Fruit fly (Drosophila melanogaster) whole organism, embryonic: ENCODE measurements around the gene CG42819.

Source experiments
- Ada2b ChIP-seq: fragments of 200-800 bp; sonication (Bioruptor generic); IDR thresholded peaks from 2 replicates; pipeline ENCODE4 v1.3.6; 2022; ENCODE audit warnings: missing biosample characterization, missing genetic modification characterization
- Asciz ChIP-seq: fragments of 200-800 bp; sonication (Bioruptor generic); optimal IDR thresholded peaks from 2 replicates; lab custom pipeline; 2017; ENCODE audit warnings: missing biosample characterization, mild to moderate bottlenecking, missing genetic modification characterization, missing genetic modification reagents
- CG10366 ChIP-seq: fragments of 200-800 bp; sonication (Bioruptor generic); IDR thresholded peaks from 2 replicates; pipeline ENCODE4 v1.3.6; 2022; ENCODE audit warnings: missing biosample characterization, missing genetic modification characterization
- CG12299 ChIP-seq: fragments of 200-800 bp; sonication (Bioruptor generic); optimal IDR thresholded peaks from 2 replicates; lab custom pipeline; 2018; ENCODE audit warnings: missing biosample characterization, mild to moderate bottlenecking, missing genetic modification characterization
- CG13123 ChIP-seq: fragments of 200-800 bp; sonication (Bioruptor generic); optimal IDR thresholded peaks from 2 replicates; lab custom pipeline; 2016; ENCODE audit warnings: missing biosample characterization, missing genetic modification characterization
- CG13624 ChIP-seq: fragments of 200-800 bp; sonication (Bioruptor generic); optimal IDR thresholded peaks from 2 replicates; lab custom pipeline; 2016; ENCODE audit warnings: missing biosample characterization, missing genetic modification characterization
- CG14441 ChIP-seq: fragments of 200-800 bp; sonication (Bioruptor generic); IDR thresholded peaks from 2 replicates; pipeline ENCODE4 v1.3.6; 2022; ENCODE audit warnings: missing biosample characterization, missing genetic modification characterization
- CG14710 ChIP-seq: fragments of 200-800 bp; sonication (Bioruptor generic); optimal IDR thresholded peaks from 3 replicates; lab custom pipeline; 2019; ENCODE audit warnings: missing biosample characterization, mild to moderate bottlenecking, missing genetic modification characterization, moderate library complexity
- CG1647 ChIP-seq: fragments of 200-800 bp; sonication (Bioruptor generic); optimal IDR thresholded peaks from 3 replicates; lab custom pipeline; 2016; ENCODE audit warnings: missing biosample characterization, missing genetic modification characterization
- CG16779 ChIP-seq: fragments of 200-800 bp; sonication (Bioruptor generic); IDR thresholded peaks from 2 replicates; pipeline ENCODE4 v1.3.6; 2022; ENCODE audit warnings: missing biosample characterization, missing genetic modification characterization
- CG16815 ChIP-seq: fragments of 200-800 bp; sonication (Bioruptor generic); optimal IDR thresholded peaks from 3 replicates; lab custom pipeline; 2017; ENCODE audit warnings: missing biosample characterization, mild to moderate bottlenecking, missing genetic modification characterization
- CG18619 ChIP-seq: fragments of 200-800 bp; sonication (Bioruptor generic); optimal IDR thresholded peaks from 3 replicates; lab custom pipeline; 2017; ENCODE audit warnings: missing biosample characterization, mild to moderate bottlenecking, missing genetic modification characterization
- CG31224 ChIP-seq: fragments of 200-800 bp; sonication (Bioruptor generic); IDR thresholded peaks from 2 replicates; pipeline ENCODE4 v1.3.6; 2022; ENCODE audit warnings: missing biosample characterization, missing genetic modification characterization
- CG31365 ChIP-seq: fragments of 200-800 bp; sonication (Bioruptor generic); optimal IDR thresholded peaks from 2 replicates; lab custom pipeline; 2018; ENCODE audit warnings: missing biosample characterization, mild to moderate bottlenecking, missing genetic modification characterization
- CG33213 ChIP-seq: fragments of 200-800 bp; sonication (Bioruptor generic); optimal IDR thresholded peaks from 3 replicates; lab custom pipeline; 2016; ENCODE audit warnings: missing biosample characterization, missing genetic modification characterization
- CG3407 ChIP-seq: fragments of 200-800 bp; sonication (Bioruptor generic); optimal IDR thresholded peaks from 2 replicates; lab custom pipeline; 2018; ENCODE audit warnings: missing biosample characterization, mild to moderate bottlenecking, missing genetic modification characterization
- CG42726 ChIP-seq: fragments of 200-800 bp; sonication (Bioruptor generic); IDR thresholded peaks from 2 replicates; pipeline ENCODE4 v1.3.6; 2022; ENCODE audit warnings: missing biosample characterization, missing genetic modification characterization; ENCODE audit not compliant: partially characterized antibody
- CG6854 ChIP-seq: fragments of 200-800 bp; sonication (Bioruptor generic); optimal IDR thresholded peaks from 3 replicates; lab custom pipeline; 2017; ENCODE audit warnings: missing biosample characterization, mild to moderate bottlenecking, missing genetic modification characterization
- CG7556 ChIP-seq: fragments of 200-800 bp; sonication (Bioruptor generic); optimal IDR thresholded peaks from 2 replicates; lab custom pipeline; 2017; ENCODE audit warnings: missing biosample characterization, mild to moderate bottlenecking, missing genetic modification characterization
- CG7839 ChIP-seq: fragments of 200-800 bp; sonication (Bioruptor generic); optimal IDR thresholded peaks from 3 replicates; lab custom pipeline; 2018; ENCODE audit warnings: missing biosample characterization, mild to moderate bottlenecking, missing genetic modification characterization, moderate library complexity
- Hr39 ChIP-seq: fragments of >200 bp; optimal IDR thresholded peaks from 2 replicates; lab custom pipeline; 2017
- Jarid2 ChIP-seq: fragments of 200-800 bp; sonication (Bioruptor generic); optimal IDR thresholded peaks from 3 replicates; lab custom pipeline; 2017; ENCODE audit warnings: mild to moderate bottlenecking, missing biosample characterization, missing genetic modification reagents, missing genetic modification characterization
- Med ChIP-seq: fragments of 200-800 bp; sonication (Bioruptor generic); peaks from one replicate; lab custom pipeline; 2016; ENCODE audit warnings: missing biosample characterization, missing genetic modification characterization, mild to moderate bottlenecking, inconsistent platforms, moderate library complexity
- Myb ChIP-seq: fragments of 200-800 bp; sonication (Bioruptor generic); optimal IDR thresholded peaks from 2 replicates; lab custom pipeline; 2016; ENCODE audit warnings: missing biosample characterization, missing genetic modification characterization
- NFAT ChIP-seq: fragments of 200-800 bp; sonication (Bioruptor generic); IDR thresholded peaks from 2 replicates; pipeline ENCODE4 v1.3.6; 2022; ENCODE audit warnings: missing biosample characterization, missing genetic modification characterization
- Neu2 ChIP-seq: fragments of 200-800 bp; sonication (Bioruptor generic); optimal IDR thresholded peaks from 3 replicates; lab custom pipeline; 2016; ENCODE audit warnings: missing biosample characterization, missing genetic modification characterization, borderline replicate concordance
- Six4 ChIP-seq: fragments of 200-800 bp; sonication (Bioruptor generic); optimal IDR thresholded peaks from 2 replicates; lab custom pipeline; 2016; ENCODE audit warnings: missing biosample characterization, missing genetic modification characterization
- Ssrp ChIP-seq: fragments of 200-800 bp; sonication (Bioruptor generic); optimal IDR thresholded peaks from 2 replicates; lab custom pipeline; 2018; ENCODE audit warnings: missing biosample characterization, mild to moderate bottlenecking, missing genetic modification characterization, moderate library complexity
- Vsx1 ChIP-seq: fragments of 200-800 bp; sonication (Bioruptor generic); optimal IDR thresholded peaks from 2 replicates; lab custom pipeline; 2017; ENCODE audit warnings: missing biosample characterization, mild to moderate bottlenecking, missing genetic modification characterization, missing genetic modification reagents
- ac ChIP-seq: fragments of 200-800 bp; sonication (Bioruptor generic); optimal IDR thresholded peaks from 3 replicates; lab custom pipeline; 2017; ENCODE audit warnings: missing biosample characterization, mild to moderate bottlenecking, missing genetic modification characterization
- aop ChIP-seq: fragments of 200-800 bp; sonication (Bioruptor generic); IDR thresholded peaks from 2 replicates; pipeline ENCODE4 v1.3.6; 2022; ENCODE audit warnings: missing biosample characterization, missing genetic modification characterization
- bab2 ChIP-seq: fragments of 200-800 bp; sonication (Bioruptor generic); optimal IDR thresholded peaks from 2 replicates; lab custom pipeline; 2016; ENCODE audit warnings: missing biosample characterization, missing genetic modification characterization
- crp ChIP-seq, 2 experiments: fragments of 200-800 bp; sonication (Bioruptor generic); optimal IDR thresholded peaks; 2 replicates in 1 of 2; 3 replicates in 1 of 2; lab custom pipeline; 2017; ENCODE audit warnings: missing biosample characterization in 2 of 2, missing genetic modification characterization in 2 of 2, mild to moderate bottlenecking in 1 of 2, moderate library complexity in 1 of 2
- cwo ChIP-seq: fragments of 200-800 bp; sonication (Bioruptor generic); optimal IDR thresholded peaks from 3 replicates; lab custom pipeline; 2017; ENCODE audit warnings: missing biosample characterization, missing genetic modification characterization, mild to moderate bottlenecking, moderate library complexity, missing genetic modification reagents
- danr ChIP-seq: fragments of 200-800 bp; sonication (Bioruptor generic); IDR thresholded peaks from 2 replicates; pipeline ENCODE4 v1.3.6; 2022; ENCODE audit warnings: missing biosample characterization, missing genetic modification characterization
- dysf ChIP-seq: fragments of 200-800 bp; sonication (Bioruptor generic); IDR thresholded peaks from 3 replicates; pipeline ENCODE4 v1.3.6; 2022; ENCODE audit warnings: missing biosample characterization, missing genetic modification characterization
- fd102C ChIP-seq: fragments of 200-800 bp; sonication (Bioruptor generic); optimal IDR thresholded peaks from 2 replicates; lab custom pipeline; 2018; ENCODE audit warnings: missing biosample characterization, mild to moderate bottlenecking, missing genetic modification characterization, moderate library complexity
- fu2 ChIP-seq: fragments of 200-800 bp; sonication (Bioruptor generic); optimal IDR thresholded peaks from 2 replicates; lab custom pipeline; 2016; ENCODE audit warnings: missing biosample characterization, missing genetic modification characterization
- h ChIP-seq: fragments of >200 bp; optimal IDR thresholded peaks from 2 replicates; lab custom pipeline; 2017
- kay ChIP-seq: fragments of 200-800 bp; sonication (Bioruptor generic); optimal IDR thresholded peaks from 2 replicates; lab custom pipeline; 2016; ENCODE audit warnings: missing biosample characterization, missing genetic modification characterization
- lbe ChIP-seq: fragments of 200-800 bp; sonication (Bioruptor generic); optimal IDR thresholded peaks from 2 replicates; lab custom pipeline; 2016; ENCODE audit warnings: missing biosample characterization, mild to moderate bottlenecking, missing genetic modification characterization
- oc ChIP-seq: fragments of 200-800 bp; sonication (Bioruptor generic); optimal IDR thresholded peaks from 2 replicates; lab custom pipeline; 2018; ENCODE audit warnings: missing biosample characterization, mild to moderate bottlenecking, missing genetic modification characterization, moderate library complexity
- org-1 ChIP-seq: fragments of 200-800 bp; sonication (Bioruptor generic); optimal IDR thresholded peaks from 2 replicates; lab custom pipeline; 2017; ENCODE audit warnings: missing biosample characterization, missing genetic modification characterization
- otp ChIP-seq: fragments of 200-800 bp; sonication (Bioruptor generic); IDR thresholded peaks from 3 replicates; pipeline ENCODE4, ENCODE4 v1.3.6; 2022; ENCODE audit warnings: missing biosample characterization, missing genetic modification characterization
- rib ChIP-seq: fragments of 200-800 bp; sonication (Bioruptor generic); IDR thresholded peaks from 2 replicates; pipeline ENCODE4 v1.3.6; 2022; ENCODE audit warnings: missing biosample characterization, missing genetic modification characterization
- ro ChIP-seq: fragments of 200-800 bp; sonication (Bioruptor generic); IDR thresholded peaks from 2 replicates; pipeline ENCODE4 v1.3.6; 2022; ENCODE audit warnings: missing biosample characterization, missing genetic modification characterization
- sim ChIP-seq: fragments of 200-800 bp; sonication (Bioruptor generic); IDR thresholded peaks from 2 replicates; pipeline ENCODE4 v1.3.6; 2022; ENCODE audit warnings: missing biosample characterization, missing genetic modification characterization
- sna ChIP-seq: fragments of 200-800 bp; sonication (Bioruptor generic); IDR thresholded peaks from 2 replicates; pipeline ENCODE4 v1.3.6; 2022; ENCODE audit warnings: missing biosample characterization, missing genetic modification characterization; ENCODE audit not compliant: partially characterized antibody
- tap ChIP-seq: fragments of 200-800 bp; optimal IDR thresholded peaks from 3 replicates; lab custom pipeline; 2019; ENCODE audit warnings: missing biosample characterization, mild to moderate bottlenecking, missing genetic modification characterization, moderate library complexity

CG42819 gene

DNA sequence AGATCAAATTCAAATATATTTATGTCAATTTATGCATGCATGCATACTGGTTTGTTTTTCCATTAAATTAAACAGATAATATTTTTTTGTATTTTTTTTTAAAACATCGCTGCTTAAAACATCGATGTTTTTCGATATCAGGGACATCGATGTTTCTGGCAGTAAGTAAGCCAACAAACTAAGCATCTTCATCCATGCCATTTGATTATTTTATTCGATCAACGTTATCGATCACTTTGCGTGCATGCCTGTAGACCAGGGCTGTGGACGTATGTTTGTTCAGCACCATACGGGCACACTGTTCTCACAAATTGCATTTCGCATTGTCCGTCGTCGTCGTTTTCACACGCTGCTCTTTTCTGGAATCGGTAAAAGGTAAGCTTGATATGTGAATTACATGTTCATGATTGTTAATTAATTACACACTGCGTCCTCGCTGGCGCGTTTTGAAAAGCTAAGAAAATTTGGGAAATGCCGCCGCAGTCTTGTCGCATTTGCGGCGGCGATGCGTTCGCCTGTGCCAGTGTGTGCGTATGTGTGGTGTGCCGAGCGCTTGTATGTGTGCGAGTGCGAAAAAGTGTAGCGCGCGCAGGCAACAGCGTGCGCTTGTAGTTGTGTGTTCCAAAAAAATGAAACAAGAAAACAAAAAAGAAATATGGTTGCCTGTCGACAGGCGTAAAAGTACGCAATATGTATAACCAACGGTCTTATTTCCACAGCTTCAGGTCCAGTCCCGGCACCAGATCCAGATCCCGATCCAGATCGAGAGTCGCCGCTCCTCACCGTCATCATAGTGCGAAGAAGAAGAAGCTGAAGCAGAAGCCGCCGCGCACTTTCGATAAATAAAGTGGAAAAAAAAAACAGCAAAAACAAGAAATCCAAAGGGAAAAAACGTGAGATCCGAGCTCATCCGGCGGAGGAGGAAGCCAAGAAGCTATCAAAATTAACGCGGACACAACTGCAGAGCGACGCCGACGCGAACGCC, 14.4 kb upstream of the CG42819 start, which contains the start of gene emb (continued):
- TF ChIP-seq Ssrp: peak; percentile 33
- no peak for TF ChIP-seq h
- no peak for TF ChIP-seq CG12299 (tag; lab: Kevin White, UChicago)
- TF ChIP-seq CG13123 (GFP tag; lab: Kevin White, UChicago): no peak
- TF ChIP-seq ac (GFP tag; lab: Kevin White, UChicago): no peak
- peak; percentile 43 for TF ChIP-seq bab2 (GFP tag; lab: Kevin White, UChicago)
- peak; percentile 7 for TF ChIP-seq lbe (GFP tag; lab: Kevin White, UChicago)
- TF ChIP-seq Neu2: no peak
- no peak for TF ChIP-seq Hr39
- no peak for TF ChIP-seq org-1 (GFP tag; lab: Kevin White, UChicago)
- peak; percentile 88 for TF ChIP-seq CG42726 (GFP tag; lab: Robert Waterston, UW)
- no peak for TF ChIP-seq CG31224
- TF ChIP-seq CG7839: no peak
- TF ChIP-seq sim: no peak
- peak; percentile 57; the same call in 2 of the 3 replicates for TF ChIP-seq dysf (GFP tag; lab: Robert Waterston, UW)
- no peak for TF ChIP-seq CG3407 (GFP tag; lab: Kevin White, UChicago)
- no peak for TF ChIP-seq cwo (GFP tag; lab: Kevin White, UChicago)
- TF ChIP-seq CG6854: no peak
- no peak for TF ChIP-seq tap
- no peak for TF ChIP-seq Asciz (GFP tag; lab: Kevin White, UChicago)
- 0 out of 2 replicates have a peak, but pooled peaks have one; percentile 30 for TF ChIP-seq aop (GFP tag; lab: Robert Waterston, UW)
- peak; percentile 93 for TF ChIP-seq Med (GFP tag; lab: Kevin White, UChicago)
- no peak for TF ChIP-seq danr (GFP tag; lab: Robert Waterston, UW)
- peak; percentile 58 for TF ChIP-seq NFAT (GFP tag; lab: Robert Waterston, UW)
- peak; percentile 31; the same call in 1 of the 2 replicates for TF ChIP-seq CG10366
- TF ChIP-seq Myb: peak; percentile 59
- TF ChIP-seq kay (GFP tag; lab: Kevin White, UChicago): no peak
- TF ChIP-seq ro (GFP tag; lab: Robert Waterston, UW): no peak
- TF ChIP-seq Ada2b (GFP tag; lab: Robert Waterston, UW): no peak
- no peak for TF ChIP-seq CG16815 (GFP tag; lab: Kevin White, UChicago)
- TF ChIP-seq sna: peak; percentile 93
- TF ChIP-seq CG7556 (GFP tag; lab: Kevin White, UChicago): no peak
- peak; percentile 46 for TF ChIP-seq Six4 (GFP tag; lab: Kevin White, UChicago)
- peak; percentile 89 for TF ChIP-seq CG33213
- no peak for TF ChIP-seq fd102C
- TF ChIP-seq crp (GFP tag; optimal IDR thresholded peaks at IDR 0.05; lab: Kevin White, UChicago): peak in 1 of 2 experiments; percentile 21
- TF ChIP-seq CG13624 (GFP tag; lab: Kevin White, UChicago): peak; percentile 42
- no peak for TF ChIP-seq Vsx1 (GFP tag; lab: Kevin White, UChicago)
- peak; percentile 15 for TF ChIP-seq CG18619 (GFP tag; lab: Kevin White, UChicago)
- TF ChIP-seq Jarid2 (GFP tag; lab: Kevin White, UChicago): no peak
- TF ChIP-seq CG31365 (tag; lab: Kevin White, UChicago): no peak
- TF ChIP-seq CG14710 (tag; lab: Kevin White, UChicago): peak; percentile 97
- peak; percentile 49 for TF ChIP-seq CG1647 (GFP tag; lab: Kevin White, UChicago)
- peak; percentile 75 for TF ChIP-seq rib
- 0 out of 3 replicates have a peak, but pooled peaks have one; percentile 9 for TF ChIP-seq otp (GFP tag; lab: Robert Waterston, UW)
- TF ChIP-seq oc: no peak
- TF ChIP-seq CG14441 (GFP tag; lab: Robert Waterston, UW): peak; percentile 30; the same call in 1 of the 2 replicates
- no peak for TF ChIP-seq CG16779 (GFP tag; lab: Robert Waterston, UW)
- peak; percentile 64 for TF ChIP-seq fu2 (GFP tag; lab: Kevin White, UChicago)
